Worm (Caenorhabditis elegans): Measurements from ENCODE around the gene clec-174.

DNA sequence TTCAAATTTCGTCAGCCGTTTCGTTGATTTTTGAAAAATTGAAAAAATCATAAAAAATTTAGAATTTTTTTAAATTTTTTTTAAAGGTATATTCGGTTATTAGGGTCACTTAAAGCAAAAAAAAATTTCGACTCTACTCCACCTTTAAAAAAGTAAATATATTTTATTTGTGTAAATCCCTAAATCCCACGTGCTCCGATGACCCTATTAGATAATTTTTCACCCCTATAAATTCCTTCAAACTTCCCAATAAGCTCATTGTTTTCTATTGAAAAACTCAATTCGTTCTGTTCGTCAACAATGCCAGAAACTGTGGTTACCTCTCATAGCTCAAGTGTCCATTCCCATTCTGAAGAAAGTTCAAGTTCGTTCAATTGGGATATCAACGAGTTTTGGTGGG is 28.9 kb downstream of the clec-174 start, which contains the start of gene F56D6.20:
- TF ChIP-seq snpc-4 (tag; optimal IDR thresholded peaks at IDR 0.05) (no peak), nhr-237 (tag; optimal IDR thresholded peaks at IDR 0.05) (no peak), tlp-1 (tag; optimal IDR thresholded peaks at IDR 0.05) (no peak), pag-3 (tag; optimal IDR thresholded peaks at IDR 0.05; ENCODE audit: borderline replicate concordance, insufficient read depth) (no peak), ama-1 (optimal IDR thresholded peaks at IDR 0.05) (no peak), pqm-1 (tag; optimal IDR thresholded peaks at IDR 0.05) (no peak), nhr-90 (tag; optimal IDR thresholded peaks at IDR 0.05; ENCODE audit: poor library complexity) (no peak), dsc-1 (tag; optimal IDR thresholded peaks at IDR 0.05) (no peak), zag-1 (tag; optimal IDR thresholded peaks at IDR 0.05) (no peak), blmp-1 (tag; optimal IDR thresholded peaks at IDR 0.05) (no peak), unc-86 (tag; optimal IDR thresholded peaks at IDR 0.05) (no peak), nhr-28 (tag; optimal IDR thresholded peaks at IDR 0.05) (no peak), ceh-90 (tag; optimal IDR thresholded peaks at IDR 0.05) (no peak), mdl-1 (tag; optimal IDR thresholded peaks at IDR 0.05) (no peak)

Data from whole organism, L1 larva.